Worm (Caenorhabditis elegans) whole organism, L1 larva: ENCODE data around the gene F17E9.2.

Experiments used
- C16A3.4 ChIP-seq: fragments of 150-350 bp; optimal IDR thresholded peaks from 2 replicates; lab custom pipeline; 2014; ENCODE audit warnings: missing biosample characterization, missing genetic modification characterization
- C34B4.2 ChIP-seq: sonication (generic microtip); optimal IDR thresholded peaks from 2 replicates; lab custom pipeline; 2017; ENCODE audit warnings: mild to moderate bottlenecking, missing genetic modification characterization, missing compliant biosample characterization
- aha-1 ChIP-seq: fragments of 150-350 bp; optimal IDR thresholded peaks from 2 replicates; lab custom pipeline; 2014; ENCODE audit warnings: missing biosample characterization, missing genetic modification characterization
- aly-2 ChIP-seq: fragments of 150-350 bp; optimal IDR thresholded peaks from 2 replicates; lab custom pipeline; 2014; ENCODE audit warnings: missing biosample characterization, missing genetic modification characterization
- blmp-1 ChIP-seq: fragments of 150-350 bp; optimal IDR thresholded peaks from 2 replicates; lab custom pipeline; 2014; ENCODE audit warnings: missing biosample characterization, missing genetic modification characterization
- ceh-88 ChIP-seq: fragments of 200-800 bp; sonication (Bioruptor generic); IDR thresholded peaks from 2 replicates; pipeline ENCODE4 v1.3.6; 2022; ENCODE audit warnings: missing genetic modification characterization, missing compliant biosample characterization
- ceh-90 ChIP-seq: sonication (generic microtip); optimal IDR thresholded peaks from 2 replicates; lab custom pipeline; 2016; ENCODE audit warnings: missing genetic modification characterization, missing compliant biosample characterization
- ces-1 ChIP-seq: fragments of 150-350 bp; optimal IDR thresholded peaks from 2 replicates; lab custom pipeline; 2014; ENCODE audit warnings: missing biosample characterization, missing genetic modification reagents, missing genetic modification characterization
- dpl-1 ChIP-seq, 3 experiments: fragments of 150-350 bp in 2 of 3; sonication (generic microtip) in 1 of 3; optimal IDR thresholded peaks; 2 replicates each; lab custom pipeline; 2014 to 2017; ENCODE audit warnings: missing biosample characterization in 3 of 3, missing genetic modification characterization in 3 of 3, missing genetic modification reagents in 3 of 3
- egl-27 ChIP-seq, 2 experiments: fragments of 150-350 bp in 1 of 2; sonication (generic microtip); optimal IDR thresholded peaks; 3 replicates each; lab custom pipeline; 2017 to 2018; ENCODE audit warnings: missing biosample characterization in 2 of 2, missing genetic modification characterization in 2 of 2, missing genetic modification reagents in 2 of 2
- ets-5 ChIP-seq: fragments of 200-800 bp; sonication (Bioruptor generic); IDR thresholded peaks from 2 replicates; pipeline ENCODE4 v1.3.6; 2022; ENCODE audit warnings: missing genetic modification characterization, missing compliant biosample characterization
- fkh-8 ChIP-seq: sonication (generic microtip); optimal IDR thresholded peaks from 2 replicates; lab custom pipeline; 2016; ENCODE audit warnings: mild to moderate bottlenecking, missing genetic modification characterization, missing compliant biosample characterization
- hlh-4 ChIP-seq: sonication (generic microtip); optimal IDR thresholded peaks from 2 replicates; lab custom pipeline; 2016; ENCODE audit warnings: mild to moderate bottlenecking, missing genetic modification characterization, missing compliant biosample characterization
- jun-1 ChIP-seq: fragments of 150-350 bp; optimal IDR thresholded peaks from 2 replicates; lab custom pipeline; 2014; ENCODE audit warnings: missing biosample characterization, missing genetic modification reagents, missing genetic modification characterization
- mep-1 ChIP-seq: fragments of 150-350 bp; optimal IDR thresholded peaks from 2 replicates; lab custom pipeline; 2014; ENCODE audit warnings: missing biosample characterization, missing genetic modification characterization
- nhr-12 ChIP-seq: sonication (generic microtip); optimal IDR thresholded peaks from 2 replicates; lab custom pipeline; 2017; ENCODE audit warnings: missing biosample characterization, missing genetic modification characterization
- nhr-19 ChIP-seq: fragments of 200-800 bp; sonication (Bioruptor generic); conservative IDR thresholded peaks from 2 replicates; pipeline ENCODE4 v1.3.6; 2022; ENCODE audit warnings: missing genetic modification characterization, missing compliant biosample characterization
- nhr-20 ChIP-seq: sonication (generic microtip); optimal IDR thresholded peaks from 2 replicates; lab custom pipeline; 2016; ENCODE audit warnings: mild to moderate bottlenecking, missing genetic modification characterization, missing compliant biosample characterization
- nhr-77 ChIP-seq: fragments of 150-350 bp; optimal IDR thresholded peaks from 2 replicates; lab custom pipeline; 2014; ENCODE audit warnings: missing biosample characterization, missing genetic modification characterization
- nhr-84 ChIP-seq: sonication (generic microtip); optimal IDR thresholded peaks from 2 replicates; lab custom pipeline; 2017; ENCODE audit warnings: missing biosample characterization, missing genetic modification characterization
- nhr-90 ChIP-seq: sonication (generic microtip); optimal IDR thresholded peaks from 2 replicates; lab custom pipeline; 2016; ENCODE audit warnings: mild to moderate bottlenecking, missing genetic modification characterization, missing compliant biosample characterization; ENCODE audit not compliant: poor library complexity
- pax-3 ChIP-seq: fragments of 200-800 bp; sonication (Bioruptor generic); optimal IDR thresholded peaks from 2 replicates; lab custom pipeline; 2018; ENCODE audit warnings: mild to moderate bottlenecking, missing genetic modification characterization, moderate library complexity, missing compliant biosample characterization
- skn-1 ChIP-seq: fragments of 150-350 bp; optimal IDR thresholded peaks from 2 replicates; lab custom pipeline; 2014; ENCODE audit warnings: missing biosample characterization, missing genetic modification characterization
- tbx-2 ChIP-seq: sonication (generic microtip); optimal IDR thresholded peaks from 2 replicates; lab custom pipeline; 2016; ENCODE audit warnings: missing genetic modification characterization, missing compliant biosample characterization
- unc-130 ChIP-seq: fragments of 150-350 bp; optimal IDR thresholded peaks from 2 replicates; lab custom pipeline; 2017; ENCODE audit warnings: missing biosample characterization, missing genetic modification characterization, inconsistent platforms
- unc-30 ChIP-seq: sonication (generic microtip); optimal IDR thresholded peaks from 2 replicates; lab custom pipeline; 2017; ENCODE audit warnings: missing biosample characterization, missing genetic modification characterization
- unc-62 ChIP-seq: fragments of 150-350 bp; optimal IDR thresholded peaks from 2 replicates; lab custom pipeline; 2014; ENCODE audit warnings: missing biosample characterization, missing genetic modification reagents, missing genetic modification characterization
- unc-98 ChIP-seq: fragments of 200-800 bp; sonication (Bioruptor generic); IDR thresholded peaks from 2 replicates; pipeline ENCODE4 v1.3.6; 2022; ENCODE audit warnings: missing genetic modification characterization, missing compliant biosample characterization
- vab-15 ChIP-seq: sonication (generic microtip); optimal IDR thresholded peaks from 2 replicates; lab custom pipeline; 2017; ENCODE audit warnings: missing genotype, mild to moderate bottlenecking, missing genetic modification characterization, missing compliant biosample characterization
- xbp-1 ChIP-seq: sonication (generic microtip); optimal IDR thresholded peaks from 2 replicates; lab custom pipeline; 2016; ENCODE audit warnings: missing genetic modification characterization, missing compliant biosample characterization
- ztf-11 ChIP-seq, 2 experiments: sonication (generic microtip); optimal IDR thresholded peaks; 2 replicates each; lab custom pipeline; 2016 to 2017; ENCODE audit warnings: missing genetic modification characterization in 2 of 2, missing biosample characterization in 1 of 2, missing compliant biosample characterization in 1 of 2

Gene F17E9.2

ce11 chrIV:8333988-8334863 lies 21.5 kb upstream of the F17E9.2 start, which contains the start of gene his-32 (continued):
- TF ChIP-seq ets-5 (no peak), nhr-84 (no peak), ceh-88 (GFP tag; lab: Robert Waterston, UW) (no peak), unc-30 (no peak)

ce11 chrIV:8339636-8340035 lies 16.1 kb upstream of the F17E9.2 start, which contains the start of gene lgc-6:
Gene lgc-6, plus strand, starts transcription at chrIV:8339936.
- TF ChIP-seq egl-27 (tag; optimal IDR thresholded peaks at IDR 0.05; lab: Kevin White, UChicago) = no peak
- no peak for TF ChIP-seq hlh-4
- TF ChIP-seq ces-1 (GFP tag; lab: Kevin White, UChicago) = no peak
- TF ChIP-seq C34B4.2 = no peak
- TF ChIP-seq nhr-12 (tag; lab: Kevin White, UChicago) = no peak
- no peak for TF ChIP-seq tbx-2 (tag; lab: Kevin White, UChicago)
- no peak for TF ChIP-seq unc-98 (GFP tag; lab: Robert Waterston, UW)

- no peak for TF ChIP-seq nhr-19
Observed at ce11 chrIV:8342385-8342784, 13.3 kb upstream of the F17E9.2 start, which contains the start of gene lgc-5. Gene lgc-5, plus strand, starts transcription at chrIV:8342685.

ce11 chrIV:8345518-8345917 lies 10.2 kb upstream of the F17E9.2 start, which contains the start of gene F17E9.5:
Gene F17E9.5, plus strand, starts transcription at chrIV:8345818.
- TF ChIP-seq blmp-1 (tag; lab: Kevin White, UChicago) (no peak), ztf-11 (tag; optimal IDR thresholded peaks at IDR 0.05; lab: Kevin White, UChicago) (no peak), jun-1 (tag; lab: Kevin White, UChicago) (no peak), hlh-4 (no peak), nhr-20 (tag; lab: Kevin White, UChicago) (no peak), egl-27 (tag; optimal IDR thresholded peaks at IDR 0.05; lab: Kevin White, UChicago) (no peak), unc-130 (tag; lab: Kevin White, UChicago) (no peak), ceh-90 (tag; lab: Kevin White, UChicago) (no peak), aly-2 (tag; lab: Kevin White, UChicago) (no peak), C16A3.4 (tag; lab: Kevin White, UChicago) (no peak), fkh-8 (no peak), nhr-19 (no peak), pax-3 (tag; lab: Kevin White, UChicago) (no peak), unc-98 (GFP tag; lab: Robert Waterston, UW) (no peak)

- TF ChIP-seq dpl-1 (GFP tag; optimal IDR thresholded peaks at IDR 0.05; lab: Kevin White, UChicago) (no peak), skn-1 (tag; lab: Kevin White, UChicago) (no peak), nhr-12 (tag; lab: Kevin White, UChicago) (no peak), unc-62 (GFP tag; lab: Kevin White, UChicago) (no peak), mep-1 (tag; lab: Kevin White, UChicago) (no peak), nhr-77 (tag; lab: Kevin White, UChicago) (no peak), nhr-20 (tag; lab: Kevin White, UChicago) (no peak), jun-1 (tag; lab: Kevin White, UChicago) (no peak)
Observed at ce11 chrIV:8347051-8347450, 8.6 kb upstream of the F17E9.2 start, which contains the start of the genes F17E9.18 and F17E9.15. Gene F17E9.18, minus strand, starts transcription at chrIV:8347151. Gene F17E9.15, plus strand, starts transcription at chrIV:8347418.

ce11 chrIV:8348073-8348472 lies 7.6 kb upstream of the F17E9.2 start, which contains the start of gene F17E9.4:
Gene F17E9.4, plus strand, starts transcription at chrIV:8348373.
- TF ChIP-seq ztf-11 (tag; optimal IDR thresholded peaks at IDR 0.05; lab: Kevin White, UChicago) (no peak), vab-15 (tag; lab: Kevin White, UChicago) (no peak), aly-2 (tag; lab: Kevin White, UChicago) (no peak), C16A3.4 (tag; lab: Kevin White, UChicago) (no peak), aha-1 (tag; lab: Kevin White, UChicago) (no peak), xbp-1 (tag; lab: Kevin White, UChicago) (no peak), nhr-90 (tag; lab: Kevin White, UChicago) (no peak)
- TF ChIP-seq, all 84 proteins: peak for 0
